Worm (Caenorhabditis elegans) whole organism, young adult: Measurements from ENCODE around the gene srbc-16.

Experiments used
- C06A6.2 ChIP-seq: fragments of 200-800 bp; sonication (Bioruptor generic); conservative IDR thresholded peaks from 2 replicates; pipeline ENCODE4 v1.3.6; 2022; ENCODE audit warnings: missing genetic modification characterization, missing compliant biosample characterization
- D2030.7 ChIP-seq: fragments of 200-800 bp; sonication (Bioruptor generic); IDR thresholded peaks from 2 replicates; pipeline ENCODE4 v1.3.6; 2022; ENCODE audit warnings: missing genetic modification reagents, missing genetic modification characterization, missing compliant biosample characterization
- F23B12.7 ChIP-seq: sonication (generic microtip); optimal IDR thresholded peaks from 2 replicates; lab custom pipeline; 2017; ENCODE audit warnings: missing genetic modification characterization, mild to moderate bottlenecking, missing compliant biosample characterization, antibody characterized with exemption, moderate library complexity; ENCODE audit not compliant: insufficient read depth
- F37B4.10 ChIP-seq: fragments of 200-800 bp; sonication (Bioruptor generic); IDR thresholded peaks from 2 replicates; pipeline ENCODE4 v1.3.6; 2022; ENCODE audit warnings: missing genetic modification characterization, missing compliant biosample characterization
- F49E8.2 ChIP-seq: sonication (generic microtip); optimal IDR thresholded peaks from 3 replicates; lab custom pipeline; 2017; ENCODE audit warnings: missing genetic modification characterization, mild to moderate bottlenecking, missing compliant biosample characterization, antibody characterized with exemption, moderate library complexity; ENCODE audit not compliant: insufficient read depth
- K11D2.4 ChIP-seq: fragments of 200-800 bp; sonication (Bioruptor generic); IDR thresholded peaks from 2 replicates; pipeline ENCODE4 v1.3.6; 2022; ENCODE audit warnings: missing genetic modification reagents, missing genetic modification characterization, missing compliant biosample characterization
- Y53F4B.3 ChIP-seq: fragments of 200-800 bp; sonication (Bioruptor generic); IDR thresholded peaks from 2 replicates; pipeline ENCODE4 v1.3.6; 2022; ENCODE audit warnings: missing genetic modification reagents, missing genetic modification characterization, missing compliant biosample characterization
- Y56A3A.18 ChIP-seq: fragments of 200-800 bp; sonication (Bioruptor generic); IDR thresholded peaks from 2 replicates; pipeline ENCODE4 v1.3.6; 2022; ENCODE audit warnings: missing genetic modification reagents, missing genetic modification characterization, missing compliant biosample characterization
- aptf-2 ChIP-seq: fragments of 200-800 bp; sonication (Bioruptor generic); conservative IDR thresholded peaks from 2 replicates; pipeline ENCODE4 v1.3.6; 2022; ENCODE audit warnings: missing genetic modification reagents, missing genetic modification characterization, missing compliant biosample characterization
- aptf-3 ChIP-seq: fragments of 200-800 bp; sonication (Bioruptor generic); IDR thresholded peaks from 2 replicates; pipeline ENCODE4 v1.3.6; 2022; ENCODE audit warnings: missing genetic modification characterization, missing compliant biosample characterization
- attf-6 ChIP-seq: fragments of 200-800 bp; sonication (Bioruptor generic); IDR thresholded peaks from 2 replicates; pipeline ENCODE4 v1.3.6; 2022; ENCODE audit warnings: missing genetic modification reagents, missing genetic modification characterization, missing compliant biosample characterization
- bed-2 ChIP-seq: fragments of 200-800 bp; sonication (Bioruptor generic); IDR thresholded peaks from 2 replicates; pipeline ENCODE4 v1.3.6; 2022; ENCODE audit warnings: missing genetic modification reagents, missing genetic modification characterization, missing compliant biosample characterization
- ceh-91 ChIP-seq: fragments of 200-800 bp; sonication (Bioruptor generic); IDR thresholded peaks from 2 replicates; pipeline ENCODE4 v1.3.6; 2022; ENCODE audit warnings: missing genetic modification reagents, missing genetic modification characterization, missing compliant biosample characterization
- chd-7 ChIP-seq: sonication (generic microtip); optimal IDR thresholded peaks from 2 replicates; lab custom pipeline; 2016; ENCODE audit warnings: mild to moderate bottlenecking, missing genetic modification characterization, moderate library complexity, missing compliant biosample characterization
- dpl-1 ChIP-seq: fragments of 150-350 bp; optimal IDR thresholded peaks from 2 replicates; lab custom pipeline; 2014; ENCODE audit warnings: missing biosample characterization, missing genetic modification reagents, missing genetic modification characterization
- efl-1 ChIP-seq: fragments of 150-350 bp; optimal IDR thresholded peaks from 2 replicates; lab custom pipeline; 2014; ENCODE audit warnings: missing biosample characterization, missing genetic modification reagents, missing genetic modification characterization
- fkh-3 ChIP-seq: sonication (generic microtip); optimal IDR thresholded peaks from 2 replicates; lab custom pipeline; 2016; ENCODE audit warnings: mild to moderate bottlenecking, missing genetic modification characterization, missing compliant biosample characterization
- lag-1 ChIP-seq: fragments of 200-800 bp; sonication (Bioruptor generic); IDR thresholded peaks from 2 replicates; pipeline ENCODE4 v1.3.6; 2022; ENCODE audit warnings: missing genetic modification reagents, missing genetic modification characterization, missing compliant biosample characterization
- lin-54 ChIP-seq: fragments of 200-800 bp; sonication (Bioruptor generic); optimal IDR thresholded peaks from 2 replicates; lab custom pipeline; 2018; ENCODE audit warnings: mild to moderate bottlenecking, missing genetic modification characterization, missing compliant biosample characterization
- lsl-1 ChIP-seq: fragments of 200-800 bp; sonication (Bioruptor generic); optimal IDR thresholded peaks from 2 replicates; lab custom pipeline; 2018; ENCODE audit warnings: mild to moderate bottlenecking, missing genetic modification characterization, moderate library complexity, missing compliant biosample characterization
- madf-6 ChIP-seq: fragments of 200-800 bp; sonication (Bioruptor generic); IDR thresholded peaks from 2 replicates; pipeline ENCODE4 v1.3.6; 2022; ENCODE audit warnings: missing genetic modification reagents, missing genetic modification characterization, missing compliant biosample characterization
- mel-28 ChIP-seq: sonication (generic microtip); optimal IDR thresholded peaks from 2 replicates; lab custom pipeline; 2016; ENCODE audit warnings: borderline replicate concordance, mild to moderate bottlenecking, missing genetic modification characterization, missing compliant biosample characterization
- mxl-1 ChIP-seq: sonication (generic microtip); optimal IDR thresholded peaks from 2 replicates; lab custom pipeline; 2016; ENCODE audit warnings: missing genetic modification characterization, missing compliant biosample characterization
- nhr-27 ChIP-seq: fragments of 200-800 bp; sonication (Bioruptor generic); optimal IDR thresholded peaks from 2 replicates; lab custom pipeline; 2018; ENCODE audit warnings: mild to moderate bottlenecking, missing genetic modification characterization, moderate library complexity, missing compliant biosample characterization
- nhr-80 ChIP-seq: sonication (generic microtip); optimal IDR thresholded peaks from 2 replicates; lab custom pipeline; 2016; ENCODE audit warnings: missing genetic modification characterization, missing compliant biosample characterization
- pha-4 ChIP-seq: fragments of 150-350 bp; sonication (generic microtip); optimal IDR thresholded peaks from 2 replicates; lab custom pipeline; 2014; ENCODE audit warnings: missing biosample characterization, missing genetic modification reagents, missing genetic modification characterization
- repo-1 ChIP-seq: sonication (generic microtip); optimal IDR thresholded peaks from 2 replicates; lab custom pipeline; 2017; ENCODE audit warnings: mild to moderate bottlenecking, missing genetic modification characterization, missing compliant biosample characterization
- snpc-1.1 ChIP-seq: sonication (generic microtip); optimal IDR thresholded peaks from 2 replicates; lab custom pipeline; 2017; ENCODE audit warnings: missing genetic modification characterization, mild to moderate bottlenecking, missing compliant biosample characterization, antibody characterized with exemption, moderate library complexity, missing genotype, missing genetic modification reagents; ENCODE audit not compliant: insufficient read depth
- snpc-4 ChIP-seq, 5 experiments: fragments of 150-350 bp in 1 of 5; sonication (generic microtip) in 4 of 5; optimal IDR thresholded peaks; 2 replicates each; lab custom pipeline; 2014 to 2018; ENCODE audit warnings: missing genetic modification characterization in 5 of 5, missing biosample characterization in 3 of 5, antibody characterized with exemption in 2 of 5, mild to moderate bottlenecking in 2 of 5, missing compliant biosample characterization in 2 of 5, missing genotype in 2 of 5, moderate library complexity in 2 of 5, missing genetic modification reagents in 1 of 5
- unc-130 ChIP-seq: sonication (generic microtip); optimal IDR thresholded peaks from 2 replicates; lab custom pipeline; 2016; ENCODE audit warnings: missing genetic modification reagents, missing genetic modification characterization, missing compliant biosample characterization
- zfh-2 ChIP-seq: fragments of 200-800 bp; sonication (Bioruptor generic); conservative IDR thresholded peaks from 2 replicates; pipeline ENCODE4 v1.3.6; 2022; ENCODE audit warnings: missing genetic modification reagents, missing genetic modification characterization, missing compliant biosample characterization
- ztf-22 ChIP-seq: fragments of 200-800 bp; sonication (Bioruptor generic); optimal IDR thresholded peaks from 2 replicates; lab custom pipeline; 2018; ENCODE audit warnings: mild to moderate bottlenecking, missing genetic modification characterization, moderate library complexity, missing compliant biosample characterization

The srbc-16 gene

ce11 chrV:2201240-2201639 is 19.4 kb downstream of the srbc-16 start, which contains the start of gene cyp-32B1:
TSS of gene cyp-32B1 (minus strand) at chrV:2201415.
- no peak for TF ChIP-seq lsl-1 (GFP tag; lab: Kevin White, UChicago)
- TF ChIP-seq nhr-80 (tag; lab: Kevin White, UChicago), result peak; percentile 24

- TF ChIP-seq F23B12.7 (no peak), madf-6 (GFP tag; lab: Robert Waterston, UW) (no peak), lag-1 (GFP tag; lab: Robert Waterston, UW) (no peak), F49E8.2 (tag; lab: Kevin White, UChicago) (no peak), snpc-1.1 (tag; lab: Kevin White, UChicago) (no peak), unc-130 (GFP tag; lab: Kevin White, UChicago) (no peak), snpc-4 (GFP tag; optimal IDR thresholded peaks at IDR 0.05; lab: Kevin White, UChicago) (no peak), snpc-4 (tag; optimal IDR thresholded peaks at IDR 0.05; lab: Kevin White, UChicago) (no peak), mel-28 (tag; lab: Kevin White, UChicago) (no peak), F37B4.10 (GFP tag; lab: Robert Waterston, UW) (no peak), efl-1 (GFP tag; lab: Kevin White, UChicago) (no peak), bed-2 (no peak), Y56A3A.18 (GFP tag; lab: Robert Waterston, UW) (no peak), ztf-22 (GFP tag; lab: Kevin White, UChicago) (no peak), lin-54 (no peak), C06A6.2 (GFP tag; lab: Robert Waterston, UW) (no peak), repo-1 (no peak)
These were observed 22.2 kb downstream of the srbc-16 start, which contains the start of gene cyp-33C12 for ce11 chrV:2204080-2204479. TSS of gene cyp-33C12 (minus strand) at chrV:2204400.

- TF ChIP-seq attf-6 (GFP tag; lab: Robert Waterston, UW) (no peak), fkh-3 (tag; lab: Kevin White, UChicago) (no peak)
These were observed 24.3 kb downstream of the srbc-16 start, which contains the start of gene srt-40 for ce11 chrV:2206181-2206580. TSS of gene srt-40 (minus strand) at chrV:2206281.

ce11 chrV:2206801-2207200 is 25.0 kb downstream of the srbc-16 start, which contains the start of gene svh-11:
TSS of gene svh-11 (plus strand) at chrV:2207101.
- no peak for TF ChIP-seq chd-7 (tag; lab: Kevin White, UChicago)
- TF ChIP-seq D2030.7 (GFP tag; lab: Robert Waterston, UW), result no peak
- no peak for TF ChIP-seq aptf-3 (GFP tag; lab: Robert Waterston, UW)
- no peak for TF ChIP-seq aptf-2 (GFP tag; lab: Robert Waterston, UW)
- TF ChIP-seq mel-28 (tag; lab: Kevin White, UChicago), result no peak
- TF ChIP-seq efl-1 (GFP tag; lab: Kevin White, UChicago), result no peak
- TF ChIP-seq snpc-1.1 (tag; lab: Kevin White, UChicago), result no peak
- no peak for TF ChIP-seq pha-4 (tag; lab: Kevin White, UChicago)
- no peak for TF ChIP-seq attf-6 (GFP tag; lab: Robert Waterston, UW)
- TF ChIP-seq lag-1 (GFP tag; lab: Robert Waterston, UW), result no peak
- no peak for TF ChIP-seq dpl-1 (GFP tag; lab: Kevin White, UChicago)
- no peak for TF ChIP-seq ztf-22 (GFP tag; lab: Kevin White, UChicago)
- TF ChIP-seq ceh-91 (GFP tag; lab: Robert Waterston, UW), result no peak
- TF ChIP-seq mxl-1 (tag; lab: Kevin White, UChicago), result no peak
- no peak for TF ChIP-seq nhr-27 (tag; lab: Kevin White, UChicago)
- TF ChIP-seq zfh-2 (GFP tag; lab: Robert Waterston, UW), result no peak
- no peak for TF ChIP-seq K11D2.4
- no peak for TF ChIP-seq Y53F4B.3 (GFP tag; lab: Robert Waterston, UW)
